Fruit fly (Drosophila melanogaster) whole organism, pupa: ENCODE results near the gene Faa.

Experiments
- CG10348 ChIP-seq: fragments of 200-800 bp; sonication (Bioruptor generic); IDR thresholded peaks from 2 replicates; pipeline ENCODE4 v1.3.6; 2022; ENCODE audit warnings: missing biosample characterization, missing genetic modification characterization
- CG12605 ChIP-seq: fragments of 200-800 bp; sonication (Bioruptor generic); IDR thresholded peaks from 2 replicates; pipeline ENCODE4 v1.3.6; 2022; ENCODE audit warnings: missing biosample characterization, missing genetic modification characterization
- CG13204 ChIP-seq: fragments of 200-800 bp; sonication (Bioruptor generic); optimal IDR thresholded peaks from 2 replicates; lab custom pipeline; 2018; ENCODE audit warnings: missing biosample characterization, mild to moderate bottlenecking, missing genetic modification characterization, moderate library complexity
- CG14655 ChIP-seq: fragments of 200-800 bp; sonication (Bioruptor generic); optimal IDR thresholded peaks from 3 replicates; lab custom pipeline; 2017; ENCODE audit warnings: mild to moderate bottlenecking, missing biosample characterization, missing genetic modification reagents, missing genetic modification characterization
- CG15710 ChIP-seq: fragments of 200-800 bp; sonication (Bioruptor generic); optimal IDR thresholded peaks from 2 replicates; lab custom pipeline; 2018; ENCODE audit warnings: missing biosample characterization, mild to moderate bottlenecking, missing genetic modification characterization, moderate library complexity
- CG17806 ChIP-seq: fragments of 200-800 bp; sonication (Bioruptor generic); optimal IDR thresholded peaks from 2 replicates; lab custom pipeline; 2018; ENCODE audit warnings: missing biosample characterization, mild to moderate bottlenecking, missing genetic modification characterization, moderate library complexity
- CG32121 ChIP-seq: fragments of 200-800 bp; sonication (Bioruptor generic); IDR thresholded peaks from 2 replicates; pipeline ENCODE4 v1.3.6; 2022; ENCODE audit warnings: missing biosample characterization, missing genetic modification characterization
- CG34367 ChIP-seq: fragments of 200-800 bp; sonication (Bioruptor generic); optimal IDR thresholded peaks from 2 replicates; lab custom pipeline; 2018; ENCODE audit warnings: missing biosample characterization, mild to moderate bottlenecking, missing genetic modification characterization
- CG4496 ChIP-seq: fragments of 200-800 bp; sonication (Bioruptor generic); IDR thresholded peaks from 3 replicates; pipeline ENCODE4 v1.3.6; 2022; ENCODE audit warnings: missing biosample characterization, missing genetic modification characterization
- CG8159 ChIP-seq: fragments of 200-800 bp; sonication (Bioruptor generic); optimal IDR thresholded peaks from 3 replicates; lab custom pipeline; 2018; ENCODE audit warnings: missing biosample characterization, mild to moderate bottlenecking, missing genetic modification characterization, moderate library complexity
- CG8301 ChIP-seq: fragments of 200-800 bp; sonication (Bioruptor generic); optimal IDR thresholded peaks from 2 replicates; lab custom pipeline; 2018; ENCODE audit warnings: missing biosample characterization, mild to moderate bottlenecking, missing genetic modification characterization
- CG9948 ChIP-seq: fragments of 200-800 bp; sonication (Bioruptor generic); optimal IDR thresholded peaks from 2 replicates; lab custom pipeline; 2018; ENCODE audit warnings: missing biosample characterization, mild to moderate bottlenecking, missing genetic modification characterization, moderate library complexity
- D1 ChIP-seq: fragments of 200-800 bp; sonication (Bioruptor generic); optimal IDR thresholded peaks from 2 replicates; lab custom pipeline; 2018; ENCODE audit warnings: missing biosample characterization, mild to moderate bottlenecking, missing genetic modification characterization, moderate library complexity
- EcR ChIP-seq: fragments of 200-800 bp; sonication (Bioruptor generic); optimal IDR thresholded peaks from 3 replicates; lab custom pipeline; 2019; ENCODE audit warnings: missing biosample characterization, missing genetic modification characterization, mild to moderate bottlenecking, moderate library complexity, missing genetic modification reagents
- Ets98B ChIP-seq: fragments of 200-800 bp; sonication (Bioruptor generic); IDR thresholded peaks from 2 replicates; pipeline ENCODE4 v1.3.6; 2022; ENCODE audit warnings: missing biosample characterization, missing genetic modification characterization
- Pif1A ChIP-seq: fragments of 200-800 bp; sonication (Bioruptor generic); optimal IDR thresholded peaks from 3 replicates; lab custom pipeline; 2016; ENCODE audit warnings: missing biosample characterization, missing genetic modification characterization
- Pif1B ChIP-seq: fragments of 200-800 bp; sonication (Bioruptor generic); optimal IDR thresholded peaks from 3 replicates; lab custom pipeline; 2016; ENCODE audit warnings: missing biosample characterization, missing genetic modification characterization
- Snoo ChIP-seq: fragments of 200-800 bp; sonication (Bioruptor generic); optimal IDR thresholded peaks from 3 replicates; lab custom pipeline; 2017; ENCODE audit warnings: missing biosample characterization, mild to moderate bottlenecking, missing genetic modification characterization, inconsistent platforms
- fd96Ca ChIP-seq: fragments of 200-800 bp; sonication (Bioruptor generic); IDR thresholded peaks from 3 replicates; pipeline ENCODE4 v1.3.6; 2022; ENCODE audit warnings: missing biosample characterization, missing genetic modification characterization
- gl ChIP-seq: fragments of 200-800 bp; sonication (Bioruptor generic); optimal IDR thresholded peaks from 2 replicates; lab custom pipeline; 2018; ENCODE audit warnings: missing biosample characterization, mild to moderate bottlenecking, missing genetic modification characterization
- rn ChIP-seq: fragments of 200-800 bp; sonication (Bioruptor generic); IDR thresholded peaks from 2 replicates; pipeline ENCODE4 v1.3.6; 2022; ENCODE audit warnings: missing biosample characterization, missing genetic modification characterization

Faa gene

DNA sequence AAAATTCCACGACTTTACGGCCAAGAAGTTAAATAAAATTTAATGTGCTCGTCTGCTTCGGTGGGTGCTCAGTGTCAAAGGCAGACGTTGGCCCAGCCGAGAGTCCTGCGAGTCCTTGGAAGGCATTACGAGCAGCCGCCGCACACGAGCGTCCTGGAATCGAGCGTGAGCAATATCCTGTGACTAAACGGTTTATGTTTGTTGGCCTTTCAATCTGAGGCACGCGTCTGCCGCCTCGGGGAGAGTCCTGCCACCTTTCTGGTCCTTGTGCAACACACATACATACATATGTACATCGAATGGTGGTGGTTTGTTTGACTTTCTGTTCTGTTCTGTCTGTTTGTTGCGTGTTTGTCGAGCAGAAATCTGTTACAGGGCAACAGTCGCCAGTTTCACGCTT lies 9.7 kb upstream of the Faa start:
- no peak for TF ChIP-seq CG12605 (GFP tag; lab: Robert Waterston, UW)
- TF ChIP-seq gl (tag; lab: Kevin White, UChicago), result no peak
- no peak for TF ChIP-seq Pif1B (GFP tag; lab: Kevin White, UChicago)
- no peak for TF ChIP-seq CG14655 (GFP tag; lab: Kevin White, UChicago)
- TF ChIP-seq CG9948 (tag; lab: Kevin White, UChicago), result no peak
- TF ChIP-seq CG32121, result no peak
- no peak for TF ChIP-seq CG17806 (tag; lab: Kevin White, UChicago)
- no peak for TF ChIP-seq CG13204
- TF ChIP-seq Snoo (tag; lab: Kevin White, UChicago), result no peak
- TF ChIP-seq Ets98B (GFP tag; lab: Robert Waterston, UW), result no peak
- TF ChIP-seq fd96Ca (GFP tag; lab: Robert Waterston, UW), result no peak
- no peak for TF ChIP-seq CG4496 (GFP tag; lab: Robert Waterston, UW)
- TF ChIP-seq Pif1A (GFP tag; lab: Kevin White, UChicago), result no peak

DNA sequence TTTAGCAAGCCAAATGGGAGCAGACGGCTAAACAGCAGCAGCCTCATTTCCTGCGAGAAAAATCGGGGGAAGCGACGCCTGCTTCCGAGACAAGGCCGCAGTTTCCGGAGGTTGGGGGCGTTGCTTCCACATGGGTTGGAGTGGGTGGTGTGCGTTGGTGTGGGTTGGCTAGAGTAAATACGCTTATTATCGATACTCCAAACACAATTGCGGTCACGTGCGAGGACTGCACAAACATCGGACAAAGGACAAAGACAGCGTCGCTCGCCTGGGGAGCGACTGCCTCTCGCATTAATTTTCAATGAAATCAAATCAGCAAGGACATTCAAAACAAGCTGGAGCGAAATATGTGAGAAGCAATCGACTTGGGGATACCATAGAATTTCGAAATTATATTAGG lies 7.5 kb upstream of the Faa start:
- TF ChIP-seq CG8301 (no peak), CG15710 (tag; lab: Kevin White, UChicago) (no peak), CG14655 (GFP tag; lab: Kevin White, UChicago) (no peak), fd96Ca (GFP tag; lab: Robert Waterston, UW) (no peak), CG4496 (GFP tag; lab: Robert Waterston, UW) (no peak), Ets98B (GFP tag; lab: Robert Waterston, UW) (no peak), CG12605 (GFP tag; lab: Robert Waterston, UW) (no peak), CG17806 (tag; lab: Kevin White, UChicago) (no peak), CG13204 (no peak), Pif1B (GFP tag; lab: Kevin White, UChicago) (no peak), Snoo (tag; lab: Kevin White, UChicago) (no peak), rn (GFP tag; lab: Robert Waterston, UW) (no peak), CG9948 (tag; lab: Kevin White, UChicago) (no peak)
- TF ChIP-seq, all 21 proteins: peak for 0

DNA sequence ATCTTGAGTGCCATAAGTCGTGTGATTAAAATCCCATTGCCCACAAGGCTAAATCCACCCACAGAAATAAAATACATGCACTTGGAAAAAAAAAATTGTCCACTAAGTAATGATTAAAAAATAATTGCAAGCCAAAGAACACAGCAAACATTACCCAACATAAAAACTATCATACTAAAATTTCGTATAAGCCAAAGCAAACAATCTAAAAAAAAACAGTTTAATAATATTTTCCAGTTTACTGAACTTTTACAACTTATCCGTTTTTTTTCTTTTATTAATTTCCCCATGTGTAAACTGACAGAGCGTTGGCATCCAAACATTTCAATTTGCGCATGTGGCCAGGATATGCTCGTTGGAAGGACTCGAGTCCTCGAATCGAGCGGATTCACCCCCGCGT lies 6.5 kb upstream of the Faa start:
- TF ChIP-seq CG14655 (GFP tag; lab: Kevin White, UChicago) (no peak), Pif1A (GFP tag; lab: Kevin White, UChicago) (no peak), CG13204 (no peak), Pif1B (GFP tag; lab: Kevin White, UChicago) (no peak), CG32121 (no peak), Ets98B (GFP tag; lab: Robert Waterston, UW) (no peak), EcR (GFP tag; lab: Kevin White, UChicago) (no peak), CG4496 (GFP tag; lab: Robert Waterston, UW) (no peak), CG10348 (no peak), CG15710 (tag; lab: Kevin White, UChicago) (no peak), rn (GFP tag; lab: Robert Waterston, UW) (no peak), CG34367 (tag; lab: Kevin White, UChicago) (no peak), CG8159 (no peak), gl (tag; lab: Kevin White, UChicago) (no peak)

DNA sequence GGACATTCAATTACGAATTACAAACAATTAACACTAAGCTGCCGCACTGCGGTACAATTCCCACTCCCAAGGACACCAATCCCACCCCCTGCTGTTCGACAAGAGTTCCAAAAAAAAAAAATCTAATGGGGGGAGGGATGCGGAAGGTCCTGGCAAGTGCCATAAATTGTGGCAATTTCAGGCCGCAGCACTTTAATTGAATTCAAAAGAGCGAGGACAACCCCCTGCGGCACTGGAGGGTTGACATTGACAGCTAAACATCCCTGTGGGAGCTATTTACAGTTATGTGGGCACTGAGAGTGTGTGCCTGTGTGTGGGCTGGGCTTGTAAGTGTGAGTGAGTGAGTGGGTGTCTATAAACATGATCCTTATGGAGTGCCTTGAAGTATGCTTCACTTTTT lies 3.2 kb upstream of the Faa start:
- TF ChIP-seq Ets98B (GFP tag; lab: Robert Waterston, UW) (no peak), CG14655 (GFP tag; lab: Kevin White, UChicago) (no peak), CG34367 (tag; lab: Kevin White, UChicago) (no peak), EcR (GFP tag; lab: Kevin White, UChicago) (no peak), gl (tag; lab: Kevin White, UChicago) (no peak), fd96Ca (GFP tag; lab: Robert Waterston, UW) (no peak), rn (GFP tag; lab: Robert Waterston, UW) (no peak), CG10348 (no peak), Pif1A (GFP tag; lab: Kevin White, UChicago) (no peak), CG15710 (tag; lab: Kevin White, UChicago) (no peak), CG9948 (tag; lab: Kevin White, UChicago) (no peak), CG17806 (tag; lab: Kevin White, UChicago) (no peak)

DNA sequence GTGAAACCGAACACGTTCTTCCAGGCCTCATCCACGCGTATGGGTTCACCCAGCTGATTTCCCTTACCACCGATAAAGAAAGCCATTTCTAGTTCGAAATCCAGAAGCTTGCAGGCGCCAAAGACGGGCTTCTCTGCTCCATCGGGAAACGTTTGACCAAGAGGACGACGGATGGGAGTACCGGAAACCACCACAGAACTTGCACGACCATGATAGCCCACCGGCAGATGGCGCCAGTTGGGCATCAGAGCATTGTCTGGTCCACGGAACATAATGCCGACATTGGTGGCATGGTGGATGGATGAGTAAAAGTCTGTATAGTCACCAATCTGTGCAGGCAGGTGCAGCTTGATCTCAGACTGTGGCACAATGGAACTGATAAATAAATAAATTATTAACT lies 1.0 kb downstream of the Faa start:
- TF ChIP-seq CG15710 (tag; lab: Kevin White, UChicago), result no peak
- no peak for TF ChIP-seq CG14655 (GFP tag; lab: Kevin White, UChicago)
- no peak for TF ChIP-seq Pif1B (GFP tag; lab: Kevin White, UChicago)
- no peak for TF ChIP-seq EcR (GFP tag; lab: Kevin White, UChicago)
- no peak for TF ChIP-seq Ets98B (GFP tag; lab: Robert Waterston, UW)
- TF ChIP-seq CG32121, result no peak
- TF ChIP-seq CG10348, result no peak
- TF ChIP-seq Pif1A (GFP tag; lab: Kevin White, UChicago), result no peak
- no peak for TF ChIP-seq CG13204
- TF ChIP-seq CG12605 (GFP tag; lab: Robert Waterston, UW), result no peak
- no peak for TF ChIP-seq CG34367 (tag; lab: Kevin White, UChicago)
- no peak for TF ChIP-seq CG4496 (GFP tag; lab: Robert Waterston, UW)
- TF ChIP-seq rn (GFP tag; lab: Robert Waterston, UW), result no peak
- no peak for TF ChIP-seq Snoo (tag; lab: Kevin White, UChicago)
- no peak for TF ChIP-seq CG8159
- no peak for TF ChIP-seq CG17806 (tag; lab: Kevin White, UChicago)
- TF ChIP-seq D1 (tag; lab: Kevin White, UChicago), result no peak
- TF ChIP-seq fd96Ca (GFP tag; lab: Robert Waterston, UW), result no peak
- no peak for TF ChIP-seq CG8301

DNA sequence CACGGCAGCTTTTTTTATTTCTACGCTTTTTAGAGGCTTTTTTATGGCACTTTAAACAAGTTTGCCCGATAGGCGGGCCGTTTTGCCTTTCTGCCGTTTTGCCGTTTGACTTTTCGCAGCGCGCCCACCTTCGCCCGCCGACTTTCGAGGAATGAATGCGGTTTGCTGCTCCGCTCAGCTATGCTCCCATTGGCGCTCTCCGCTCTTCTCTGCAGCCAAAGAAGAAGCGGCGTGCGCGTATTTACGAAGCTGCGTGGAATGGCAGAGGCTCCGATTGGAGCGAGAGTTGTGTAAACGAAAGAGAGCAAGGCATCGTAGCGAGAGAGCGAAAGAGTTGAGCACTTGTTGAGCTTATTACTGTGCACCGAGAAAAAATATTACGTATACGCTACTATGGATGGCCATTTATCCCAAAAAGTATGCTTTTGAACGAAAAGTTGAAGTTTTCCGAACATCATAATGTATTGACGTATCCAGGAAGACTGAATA lies 2.1 kb downstream of the Faa start, which contains the start of gene wit:
Gene wit, minus strand, starts transcription at position 157 of the 489 bp plus-strand sequence.
- TF ChIP-seq rn (GFP tag; lab: Robert Waterston, UW), result no peak
- peak; percentile 75 for TF ChIP-seq Pif1A (GFP tag; lab: Kevin White, UChicago)
- TF ChIP-seq gl (tag; lab: Kevin White, UChicago), result peak; percentile 11
- TF ChIP-seq CG13204, result peak; percentile 61
- peak; percentile 36 for TF ChIP-seq Snoo (tag; lab: Kevin White, UChicago)
- TF ChIP-seq CG9948 (tag; lab: Kevin White, UChicago), result no peak
- peak; percentile 80; the same call in 1 of the 2 replicates for TF ChIP-seq Ets98B (GFP tag; lab: Robert Waterston, UW)
- peak; percentile 73 for TF ChIP-seq CG32121
- no peak for TF ChIP-seq CG8159
- peak; percentile 86 for TF ChIP-seq Pif1B (GFP tag; lab: Kevin White, UChicago)
- peak; percentile 67; the same call in 2 of the 3 replicates for TF ChIP-seq fd96Ca (GFP tag; lab: Robert Waterston, UW)
- TF ChIP-seq CG4496 (GFP tag; lab: Robert Waterston, UW), result no peak; the same call in none of the 3 replicates
- TF ChIP-seq CG17806 (tag; lab: Kevin White, UChicago), result peak; percentile 12
- TF ChIP-seq CG10348, result no peak
- no peak for TF ChIP-seq EcR (GFP tag; lab: Kevin White, UChicago)
- TF ChIP-seq CG12605 (GFP tag; lab: Robert Waterston, UW), result peak; percentile 97
- no peak for TF ChIP-seq CG8301
- TF ChIP-seq CG34367 (tag; lab: Kevin White, UChicago), result peak; percentile 23
- TF ChIP-seq D1 (tag; lab: Kevin White, UChicago), result no peak
- TF ChIP-seq CG14655 (GFP tag; lab: Kevin White, UChicago), result no peak
- no peak for TF ChIP-seq CG15710 (tag; lab: Kevin White, UChicago)
